Worm (Caenorhabditis elegans): Measurements from ENCODE around the gene mars-1.

- no peak for TF ChIP-seq ztf-29 (GFP tag; IDR thresholded peaks at IDR 0.05)
- TF ChIP-seq ztf-23 (GFP tag; IDR thresholded peaks at IDR 0.05): peak; percentile 52; the same call in 1 of the 2 replicates
- TF ChIP-seq flt-1 (GFP tag; IDR thresholded peaks at IDR 0.05): peak; percentile 81
- no peak for TF ChIP-seq tab-1 (GFP tag; IDR thresholded peaks at IDR 0.05)
- no peak for TF ChIP-seq ref-1 (GFP tag; conservative IDR thresholded peaks at IDR 0.05)
These were observed at the start of gene mars-1 for ce11 chrIV:11635437-11636408.
